Worm (Caenorhabditis elegans) whole organism, dauer: ENCODE measurements around the gene R09E10.6.
"Not testable (repeated sequence)": the region's sequence is repeated elsewhere in the genome, so short reads cannot be mapped to it uniquely, and the experiment has no call there.

ENCODE experiments used
- unc-62 ChIP-seq: sonication (generic microtip); optimal IDR thresholded peaks from 2 replicates; lab custom pipeline; 2017; ENCODE audit warnings: missing biosample characterization, missing genetic modification reagents, missing genetic modification characterization

The R09E10.6 gene

DNA sequence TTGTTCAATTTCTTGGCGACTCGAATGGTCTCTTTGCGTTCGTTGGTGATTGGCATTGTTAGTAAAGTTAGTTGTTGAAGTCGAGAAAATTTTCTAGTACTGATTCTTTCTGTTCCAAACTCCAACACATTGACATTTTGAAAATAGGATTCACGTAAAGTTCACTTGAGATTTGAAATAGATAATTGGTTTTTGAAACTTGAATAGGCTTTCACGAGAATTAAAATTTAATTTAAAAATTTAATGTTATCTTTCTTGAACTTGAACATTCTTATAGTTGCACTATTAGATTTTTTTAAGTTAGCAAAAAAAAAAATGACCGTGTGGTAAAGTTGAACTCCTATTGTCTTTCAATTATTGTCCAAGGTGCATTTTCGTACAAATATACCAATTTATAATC is at the start of gene R09E10.6:
TSS of gene R09E10.6 (minus strand) at position 101 of the 400 bp plus-strand sequence.
- no peak for TF ChIP-seq unc-62 (GFP tag; lab: Kevin White, UChicago)

DNA sequence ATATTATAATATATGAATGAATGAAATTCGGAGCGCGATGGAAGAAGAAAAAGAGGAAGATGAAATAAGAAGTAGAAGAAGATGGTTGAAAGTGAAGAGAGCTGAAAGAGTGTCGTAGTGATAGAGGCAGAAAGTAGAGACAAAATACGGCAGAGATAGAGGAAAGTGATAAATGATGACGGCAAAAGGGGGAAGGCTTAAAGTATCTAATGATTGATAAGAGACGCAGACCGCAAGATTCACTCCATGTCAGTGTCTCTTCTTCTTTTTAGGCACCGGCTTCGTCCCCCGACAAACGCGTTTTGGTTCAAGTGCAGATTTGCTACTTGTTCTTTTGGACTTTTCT is 48.4 kb upstream of the R09E10.6 start:
- TF ChIP-seq unc-62 (GFP tag; lab: Kevin White, UChicago), result no peak

ce11 chrIV:10341618-10342360 is 47.9 kb upstream of the R09E10.6 start:
- TF ChIP-seq unc-62 (GFP tag; lab: Kevin White, UChicago), result no peak

- no peak for TF ChIP-seq unc-62 (GFP tag; lab: Kevin White, UChicago)
These were observed 45.8 kb upstream of the R09E10.6 start for ce11 chrIV:10339701-10340100.

DNA sequence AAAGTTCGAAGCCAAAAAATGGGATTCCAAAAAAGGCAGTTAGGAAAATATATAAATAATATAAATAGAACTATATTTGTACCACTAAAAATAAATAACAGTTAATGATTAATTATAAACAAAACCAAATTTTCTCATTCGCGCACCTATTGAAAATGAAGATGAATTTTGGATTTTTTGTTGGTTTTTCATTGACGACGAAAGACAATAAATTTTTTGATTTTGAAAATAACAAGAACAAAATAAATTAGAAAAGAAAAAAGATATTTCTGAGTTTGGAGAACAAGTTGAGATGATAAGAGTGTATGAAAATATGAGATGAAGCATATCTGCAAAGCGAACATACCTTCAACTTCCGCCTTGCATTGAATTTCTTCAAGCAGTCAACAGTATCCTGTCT is 43.4 kb upstream of the R09E10.6 start:
- no peak for TF ChIP-seq unc-62 (GFP tag; lab: Kevin White, UChicago)

ce11 chrIV:10331882-10332281 is 38.0 kb upstream of the R09E10.6 start:
- TF ChIP-seq unc-62 (GFP tag; lab: Kevin White, UChicago), result no peak

DNA sequence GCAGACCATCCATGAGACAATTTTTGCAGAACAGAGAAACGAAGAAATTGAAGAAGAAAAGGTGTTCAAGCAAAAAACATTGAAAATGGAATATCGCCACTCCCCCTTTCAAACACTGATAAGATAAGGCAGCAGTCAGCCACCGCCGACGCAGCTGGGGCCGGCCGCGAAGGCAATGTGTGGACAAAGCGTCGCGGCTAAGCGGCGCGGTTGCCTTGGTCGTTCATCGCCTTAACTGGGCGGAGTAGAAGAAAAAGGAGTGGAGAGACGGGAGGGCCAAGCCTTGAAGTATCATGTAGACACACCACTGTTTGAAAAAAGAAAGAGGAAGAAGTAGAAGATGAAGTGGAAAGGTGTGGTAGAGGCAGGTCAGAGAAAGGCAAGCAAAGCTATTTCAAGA is 37.0 kb upstream of the R09E10.6 start:
- no peak for TF ChIP-seq unc-62 (GFP tag; lab: Kevin White, UChicago)

DNA sequence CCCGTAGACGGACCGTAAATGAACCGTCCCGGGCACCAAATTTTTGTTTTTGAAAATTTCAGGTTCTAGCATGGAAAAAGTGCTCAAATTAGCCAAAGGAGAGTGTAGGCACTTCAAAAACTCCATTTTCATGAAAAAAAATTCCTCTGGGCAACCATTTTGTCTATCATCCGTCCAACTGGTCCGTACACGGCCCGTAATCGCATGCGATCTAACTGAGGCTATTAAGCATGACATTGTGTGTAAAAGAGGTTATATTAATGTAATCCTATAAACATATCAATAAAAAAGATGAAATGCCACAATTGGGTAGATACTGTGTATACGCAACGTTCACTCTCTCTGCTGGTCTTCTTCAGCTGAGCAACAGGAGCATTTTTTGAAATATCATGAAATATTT is 28.7 kb upstream of the R09E10.6 start, which contains the start of gene R09E10.1:
TSS of gene R09E10.1 (minus strand) at position 101 of the 400 bp plus-strand sequence.
- TF ChIP-seq unc-62 (GFP tag; lab: Kevin White, UChicago), result not testable (repeated sequence)

ce11 chrIV:10318199-10318598 is 24.3 kb upstream of the R09E10.6 start, which contains the start of gene R09E10.2:
R09E10.2 (minus strand) TSS chrIV:10318299.
- no peak for TF ChIP-seq unc-62 (GFP tag; lab: Kevin White, UChicago)

- no peak for TF ChIP-seq unc-62 (GFP tag; lab: Kevin White, UChicago)
These were observed 19.6 kb upstream of the R09E10.6 start, which contains the start of gene acs-18 for ce11 chrIV:10313565-10313964. acs-18 (minus strand) TSS chrIV:10313665.

DNA sequence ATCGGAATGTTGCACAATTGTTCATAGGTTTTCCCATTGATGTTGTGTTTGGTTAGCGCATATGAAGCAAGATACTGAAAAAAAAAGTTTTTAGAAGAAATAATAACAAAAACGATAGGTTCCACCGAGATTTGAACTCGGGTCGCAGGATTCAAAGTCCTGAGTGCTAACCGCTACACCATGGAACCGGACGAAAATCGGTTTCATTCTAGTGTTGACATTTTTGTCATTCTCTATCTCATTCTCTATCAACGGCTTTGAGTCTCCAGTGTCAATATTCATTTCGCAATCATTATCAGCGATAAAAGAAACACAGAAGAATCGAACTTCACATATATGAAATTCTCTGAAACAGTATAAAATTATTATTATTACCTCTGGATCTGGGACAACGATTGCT is 17.2 kb upstream of the R09E10.6 start:
- no peak for TF ChIP-seq unc-62 (GFP tag; lab: Kevin White, UChicago)

- TF ChIP-seq unc-62 (GFP tag; lab: Kevin White, UChicago), result no peak
These were observed 16.4 kb upstream of the R09E10.6 start, which contains the start of gene R09E10.8 for ce11 chrIV:10310329-10310728. R09E10.8 (minus strand) TSS chrIV:10310429.

DNA sequence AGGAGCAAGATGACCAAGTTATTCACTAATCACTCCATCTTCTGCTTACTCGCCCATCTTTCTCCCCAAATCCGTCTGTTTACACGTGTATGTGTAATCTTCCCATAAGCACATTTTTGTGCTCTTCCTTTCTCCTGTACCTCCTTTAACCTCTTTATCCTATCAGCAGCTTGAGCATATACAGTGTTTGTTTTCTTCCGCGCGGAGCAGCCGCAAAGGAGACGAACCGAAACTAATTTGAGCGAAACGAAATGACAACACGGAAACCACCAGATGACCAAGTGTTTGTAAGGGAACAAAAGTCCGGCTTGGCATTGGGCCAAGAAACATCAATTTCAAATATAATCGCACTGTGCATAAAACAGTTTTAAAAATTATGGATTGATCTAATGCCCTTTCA is 10.5 kb upstream of the R09E10.6 start:
- TF ChIP-seq unc-62 (GFP tag; lab: Kevin White, UChicago), result no peak

- no peak for TF ChIP-seq unc-62 (GFP tag; lab: Kevin White, UChicago)
These were observed 8.3 kb upstream of the R09E10.6 start, which contains the start of gene R09E10.5 for ce11 chrIV:10302203-10302602. R09E10.5 (minus strand) TSS chrIV:10302303.

DNA sequence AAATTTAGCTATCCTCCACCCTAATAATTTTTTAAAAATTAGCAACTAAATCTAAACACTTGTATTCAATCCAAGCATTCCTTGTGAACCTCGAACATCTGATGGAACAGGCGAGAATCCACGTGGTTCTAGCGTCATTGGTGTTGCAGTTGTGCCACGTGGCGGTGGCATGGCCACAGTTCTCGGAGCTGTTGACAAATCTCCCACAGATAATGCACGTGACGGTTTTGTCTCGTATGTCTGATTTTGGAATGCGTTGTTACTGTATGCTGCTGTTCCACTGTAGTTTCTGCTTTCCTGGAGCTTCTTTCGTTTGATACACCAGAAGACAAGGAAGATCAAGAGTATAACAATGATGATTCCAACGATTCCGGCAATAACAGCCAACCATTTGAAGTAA is 2.1 kb upstream of the R09E10.6 start:
- no peak for TF ChIP-seq unc-62 (GFP tag; lab: Kevin White, UChicago)

DNA sequence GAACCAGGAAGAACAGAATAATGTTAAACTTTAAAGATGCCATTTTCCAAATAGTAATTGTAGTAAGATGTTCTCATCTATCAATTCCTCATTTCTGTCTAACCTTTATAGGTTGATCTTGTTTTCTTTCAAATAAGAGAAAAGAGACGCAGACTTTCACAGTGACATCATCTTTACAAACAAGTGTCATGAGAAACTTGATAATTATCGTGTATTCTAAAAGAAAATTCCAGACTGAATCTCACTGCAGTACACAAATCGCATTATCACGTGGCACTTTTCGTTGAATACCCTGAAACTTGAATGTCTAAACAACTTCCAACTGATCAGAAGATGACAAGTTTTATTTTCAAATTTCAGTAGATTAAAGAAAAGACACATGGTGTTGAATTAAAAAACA is 1.2 kb upstream of the R09E10.6 start, which contains the start of gene R09E10.13:
TSS of gene R09E10.13 (minus strand) at position 61 of the 400 bp plus-strand sequence.
- TF ChIP-seq unc-62 (GFP tag; lab: Kevin White, UChicago), result no peak

DNA sequence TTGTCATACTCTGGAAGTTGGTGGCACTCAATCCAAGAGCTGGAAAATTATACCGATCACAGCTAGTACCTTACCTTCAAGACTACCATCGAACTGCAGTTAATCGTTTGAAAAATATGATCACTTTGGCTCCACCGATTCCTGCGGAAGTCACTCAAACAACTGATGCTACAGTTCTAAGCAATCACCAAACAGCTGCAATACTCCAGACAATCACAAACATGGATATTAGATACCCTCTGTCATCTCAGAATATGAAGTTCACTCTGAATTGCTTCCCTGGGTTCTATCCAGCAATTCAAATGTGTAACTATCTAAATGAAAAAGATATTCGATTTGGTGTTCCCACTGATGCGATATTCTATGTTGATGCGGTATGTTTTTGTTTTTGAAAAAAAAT is 5.4 kb downstream of the R09E10.6 start:
- no peak for TF ChIP-seq unc-62 (GFP tag; lab: Kevin White, UChicago)
